Worm (Caenorhabditis elegans): Measurements from ENCODE around the gene chil-2.

The chil-2 gene

ce11 chrII:9914999-9915398 is 40.6 kb upstream of the chil-2 start, which contains the start of gene F26C11.3:
F26C11.3 (minus strand) TSS chrII:9915099.
- TF ChIP-seq skn-1 (tag; optimal IDR thresholded peaks at IDR 0.05), result no peak

- no peak for TF ChIP-seq nhr-21 (tag; optimal IDR thresholded peaks at IDR 0.05)
- no peak for TF ChIP-seq elt-1 (tag; optimal IDR thresholded peaks at IDR 0.05)
- no peak for TF ChIP-seq lin-11 (tag; optimal IDR thresholded peaks at IDR 0.05)
- no peak for TF ChIP-seq ZK546.5 (tag; optimal IDR thresholded peaks at IDR 0.05)
- TF ChIP-seq elt-3 (tag; optimal IDR thresholded peaks at IDR 0.05), result no peak
- TF ChIP-seq lin-39 (tag; optimal IDR thresholded peaks at IDR 0.05), result no peak
- no peak for TF ChIP-seq gmeb-1 (tag; optimal IDR thresholded peaks at IDR 0.05)
- TF ChIP-seq crh-2 (tag; optimal IDR thresholded peaks at IDR 0.05), result no peak
- TF ChIP-seq mdl-1 (tag; optimal IDR thresholded peaks at IDR 0.05), result no peak
- TF ChIP-seq nhr-237 (tag; optimal IDR thresholded peaks at IDR 0.05), result no peak
- TF ChIP-seq ceh-82 (tag; optimal IDR thresholded peaks at IDR 0.05), result no peak
- no peak for TF ChIP-seq C34F6.9 (tag; optimal IDR thresholded peaks at IDR 0.05)
- no peak for TF ChIP-seq sem-4 (tag; optimal IDR thresholded peaks at IDR 0.05)
- TF ChIP-seq zag-1 (tag; optimal IDR thresholded peaks at IDR 0.05), result no peak
- TF ChIP-seq nhr-25 (tag; optimal IDR thresholded peaks at IDR 0.05), result no peak
- no peak for TF ChIP-seq alr-1 (tag; optimal IDR thresholded peaks at IDR 0.05)
These were observed 30.1 kb upstream of the chil-2 start for ce11 chrII:9904459-9904858.

ce11 chrII:9900276-9900675 is 25.9 kb upstream of the chil-2 start, which contains the start of gene unc-4:
unc-4 (minus strand) TSS chrII:9900376.
- TF ChIP-seq nhr-6 (tag; optimal IDR thresholded peaks at IDR 0.05) (no peak), nhr-11 (tag; optimal IDR thresholded peaks at IDR 0.05) (no peak), fos-1 (tag; optimal IDR thresholded peaks at IDR 0.05) (no peak), mbf-1 (tag; optimal IDR thresholded peaks at IDR 0.05) (no peak), unc-62 (GFP tag; optimal IDR thresholded peaks at IDR 0.05) (no peak), sma-9 (GFP tag; optimal IDR thresholded peaks at IDR 0.05) (no peak), sma-9 (tag; optimal IDR thresholded peaks at IDR 0.05) (no peak), unc-39 (tag; optimal IDR thresholded peaks at IDR 0.05) (no peak), lin-13 (GFP tag; optimal IDR thresholded peaks at IDR 0.05) (no peak), lsy-2 (tag; optimal IDR thresholded peaks at IDR 0.05) (no peak), ZK546.5 (tag; optimal IDR thresholded peaks at IDR 0.05) (no peak), nhr-10 (tag; optimal IDR thresholded peaks at IDR 0.05) (no peak), nhr-21 (tag; optimal IDR thresholded peaks at IDR 0.05) (no peak), lin-39 (tag; optimal IDR thresholded peaks at IDR 0.05) (no peak), F13H6.1 (tag; optimal IDR thresholded peaks at IDR 0.05) (no peak), ztf-11 (tag; optimal IDR thresholded peaks at IDR 0.05) (no peak), zag-1 (tag; optimal IDR thresholded peaks at IDR 0.05) (no peak), aly-2 (tag; optimal IDR thresholded peaks at IDR 0.05) (no peak), ztf-4 (tag; optimal IDR thresholded peaks at IDR 0.05) (no peak), nhr-129 (tag; optimal IDR thresholded peaks at IDR 0.05) (no peak)

ce11 chrII:9898744-9899143 is 24.3 kb upstream of the chil-2 start:
- TF ChIP-seq F13H6.1 (tag; optimal IDR thresholded peaks at IDR 0.05) (no peak), lin-11 (tag; optimal IDR thresholded peaks at IDR 0.05) (no peak), crh-2 (tag; optimal IDR thresholded peaks at IDR 0.05) (no peak), unc-39 (tag; optimal IDR thresholded peaks at IDR 0.05) (no peak), sem-4 (tag; optimal IDR thresholded peaks at IDR 0.05) (no peak), snpc-4 (tag; optimal IDR thresholded peaks at IDR 0.05) (no peak), aly-2 (tag; optimal IDR thresholded peaks at IDR 0.05) (no peak), ZK546.5 (tag; optimal IDR thresholded peaks at IDR 0.05) (no peak), lin-13 (GFP tag; optimal IDR thresholded peaks at IDR 0.05) (no peak), unc-55 (GFP tag; optimal IDR thresholded peaks at IDR 0.05) (no peak), elt-3 (tag; optimal IDR thresholded peaks at IDR 0.05) (no peak), ztf-1 (GFP tag; conservative IDR thresholded peaks at IDR 0.05) (no peak), dmd-4 (tag; optimal IDR thresholded peaks at IDR 0.05) (no peak), gmeb-1 (tag; optimal IDR thresholded peaks at IDR 0.05) (no peak), ceh-16 (tag; optimal IDR thresholded peaks at IDR 0.05) (no peak)

- TF ChIP-seq lsy-2 (tag; optimal IDR thresholded peaks at IDR 0.05) (no peak), zag-1 (tag; optimal IDR thresholded peaks at IDR 0.05) (no peak), R02D3.7 (tag; optimal IDR thresholded peaks at IDR 0.05) (no peak), nhr-12 (tag; optimal IDR thresholded peaks at IDR 0.05) (no peak), sma-3 (GFP tag; optimal IDR thresholded peaks at IDR 0.05) (no peak), nhr-21 (tag; optimal IDR thresholded peaks at IDR 0.05) (no peak), ztf-11 (tag; optimal IDR thresholded peaks at IDR 0.05) (no peak), Y55F3AM.14 (GFP tag; optimal IDR thresholded peaks at IDR 0.05) (no peak), mbf-1 (tag; optimal IDR thresholded peaks at IDR 0.05) (no peak), ztf-4 (tag; optimal IDR thresholded peaks at IDR 0.05) (no peak), mdl-1 (tag; optimal IDR thresholded peaks at IDR 0.05) (no peak), skn-1 (tag; optimal IDR thresholded peaks at IDR 0.05) (no peak), nhr-237 (tag; optimal IDR thresholded peaks at IDR 0.05) (no peak)
These were observed 20.8 kb upstream of the chil-2 start for ce11 chrII:9895173-9895572.

All from whole organism, L2 larva.